Worm (Caenorhabditis elegans) whole organism, L2 larva: ENCODE measurements around the gene Y54G2A.16.

Source experiments
- C34F6.9 ChIP-seq: fragments of 150-350 bp; optimal IDR thresholded peaks from 2 replicates; lab custom pipeline; 2014; ENCODE audit warnings: missing biosample characterization, missing genetic modification characterization
- F13H6.1 ChIP-seq: sonication (generic microtip); optimal IDR thresholded peaks from 2 replicates; lab custom pipeline; 2016; ENCODE audit warnings: missing genetic modification characterization, missing compliant biosample characterization
- Y55F3AM.14 ChIP-seq: fragments of 200-800 bp; sonication (Bioruptor generic); optimal IDR thresholded peaks from 2 replicates; lab custom pipeline; 2018; ENCODE audit warnings: mild to moderate bottlenecking, missing genetic modification characterization, missing compliant biosample characterization
- ZK546.5 ChIP-seq: sonication (generic microtip); optimal IDR thresholded peaks from 2 replicates; lab custom pipeline; 2017; ENCODE audit warnings: missing biosample characterization, missing genetic modification characterization
- alr-1 ChIP-seq: fragments of 150-350 bp; optimal IDR thresholded peaks from 2 replicates; lab custom pipeline; 2014; ENCODE audit warnings: missing biosample characterization, missing genetic modification characterization
- aly-2 ChIP-seq: fragments of 150-350 bp; optimal IDR thresholded peaks from 2 replicates; lab custom pipeline; 2014; ENCODE audit warnings: missing biosample characterization, missing genetic modification characterization
- ama-1 ChIP-seq: fragments of 150-350 bp; optimal IDR thresholded peaks from 2 replicates; lab custom pipeline; 2018; ENCODE audit warnings: inconsistent platforms
- blmp-1 ChIP-seq: sonication (generic microtip); optimal IDR thresholded peaks from 2 replicates; lab custom pipeline; 2017; ENCODE audit warnings: missing genetic modification characterization, mild to moderate bottlenecking, missing compliant biosample characterization, antibody characterized with exemption, moderate library complexity; ENCODE audit not compliant: insufficient read depth
- ceh-16 ChIP-seq: fragments of 150-350 bp; optimal IDR thresholded peaks from 2 replicates; lab custom pipeline; 2014; ENCODE audit warnings: missing biosample characterization, missing genetic modification characterization
- ceh-82 ChIP-seq: fragments of 150-350 bp; optimal IDR thresholded peaks from 2 replicates; lab custom pipeline; 2014; ENCODE audit warnings: missing biosample characterization, missing genetic modification characterization
- crh-2 ChIP-seq: sonication (generic microtip); optimal IDR thresholded peaks from 2 replicates; lab custom pipeline; 2017; ENCODE audit warnings: missing biosample characterization, missing genetic modification characterization
- egl-27 ChIP-seq: sonication (generic microtip); optimal IDR thresholded peaks from 3 replicates; lab custom pipeline; 2017; ENCODE audit warnings: missing biosample characterization, missing genetic modification reagents, missing genetic modification characterization
- elt-1 ChIP-seq: fragments of 150-350 bp; optimal IDR thresholded peaks from 2 replicates; lab custom pipeline; 2014; ENCODE audit warnings: missing biosample characterization, missing genetic modification characterization
- elt-3 ChIP-seq: sonication (generic microtip); optimal IDR thresholded peaks from 2 replicates; lab custom pipeline; 2017; ENCODE audit warnings: missing biosample characterization, missing genetic modification characterization
- fos-1 ChIP-seq: fragments of 150-350 bp; optimal IDR thresholded peaks from 2 replicates; lab custom pipeline; 2014; ENCODE audit warnings: missing biosample characterization, missing genetic modification characterization
- lin-11 ChIP-seq: fragments of 150-350 bp; sonication (generic microtip); optimal IDR thresholded peaks from 2 replicates; lab custom pipeline; 2014; ENCODE audit warnings: missing biosample characterization, missing genetic modification characterization, inconsistent platforms, mixed read lengths
- lin-39 ChIP-seq: fragments of 150-350 bp; optimal IDR thresholded peaks from 2 replicates; lab custom pipeline; 2014; ENCODE audit warnings: missing biosample characterization, missing genetic modification reagents, missing genetic modification characterization
- mab-5 ChIP-seq: fragments of 150-350 bp; optimal IDR thresholded peaks from 2 replicates; lab custom pipeline; 2014; ENCODE audit warnings: missing biosample characterization, missing genetic modification characterization
- mdl-1 ChIP-seq, 2 experiments: fragments of 150-350 bp in 1 of 2; sonication (generic microtip) in 1 of 2; optimal IDR thresholded peaks; 2 replicates each; lab custom pipeline; 2017; ENCODE audit warnings: missing biosample characterization in 2 of 2, missing genetic modification characterization in 2 of 2
- nhr-11 ChIP-seq: fragments of 150-350 bp; optimal IDR thresholded peaks from 2 replicates; lab custom pipeline; 2014; ENCODE audit warnings: missing biosample characterization, missing genetic modification characterization
- nhr-12 ChIP-seq: fragments of 150-350 bp; optimal IDR thresholded peaks from 2 replicates; lab custom pipeline; 2014; ENCODE audit warnings: missing biosample characterization, missing genetic modification characterization
- nhr-129 ChIP-seq: fragments of 150-350 bp; optimal IDR thresholded peaks from 2 replicates; lab custom pipeline; 2014; ENCODE audit warnings: missing biosample characterization, missing genetic modification characterization
- nhr-21 ChIP-seq: fragments of 150-350 bp; optimal IDR thresholded peaks from 2 replicates; lab custom pipeline; 2014; ENCODE audit warnings: missing biosample characterization, missing genetic modification characterization
- nhr-23 ChIP-seq: fragments of 150-350 bp; optimal IDR thresholded peaks from 2 replicates; lab custom pipeline; 2014; ENCODE audit warnings: missing biosample characterization, missing genetic modification reagents, missing genetic modification characterization
- nhr-237 ChIP-seq: fragments of 150-350 bp; optimal IDR thresholded peaks from 2 replicates; lab custom pipeline; 2014; ENCODE audit warnings: missing biosample characterization, missing genetic modification characterization
- nhr-25 ChIP-seq: fragments of 150-350 bp; sonication (generic microtip); optimal IDR thresholded peaks from 3 replicates; lab custom pipeline; 2014; ENCODE audit warnings: missing biosample characterization, missing genetic modification characterization
- nhr-77 ChIP-seq: fragments of 150-350 bp; optimal IDR thresholded peaks from 2 replicates; lab custom pipeline; 2014; ENCODE audit warnings: missing biosample characterization, missing genetic modification characterization
- peb-1 ChIP-seq: fragments of 150-350 bp; optimal IDR thresholded peaks from 2 replicates; lab custom pipeline; 2014; ENCODE audit warnings: missing biosample characterization, missing genetic modification characterization
- sma-3 ChIP-seq: sonication (generic microtip); optimal IDR thresholded peaks from 2 replicates; lab custom pipeline; 2016; ENCODE audit warnings: missing genetic modification reagents, missing genetic modification characterization, missing compliant biosample characterization
- sma-9 ChIP-seq, 2 experiments: fragments of 150-350 bp in 1 of 2; sonication (generic microtip) in 1 of 2; optimal IDR thresholded peaks; 2 replicates each; lab custom pipeline; 2014 to 2016; ENCODE audit warnings: missing genetic modification characterization in 2 of 2, mild to moderate bottlenecking in 1 of 2, missing biosample characterization in 1 of 2, missing compliant biosample characterization in 1 of 2, missing genetic modification reagents in 1 of 2, moderate library complexity in 1 of 2
- snpc-4 ChIP-seq: fragments of 150-350 bp; optimal IDR thresholded peaks from 2 replicates; lab custom pipeline; 2014; ENCODE audit warnings: missing biosample characterization, missing genetic modification characterization
- unc-62 ChIP-seq: fragments of 150-350 bp; optimal IDR thresholded peaks from 2 replicates; lab custom pipeline; 2014; ENCODE audit warnings: missing biosample characterization, missing genetic modification reagents, missing genetic modification characterization
- ztf-4 ChIP-seq: fragments of 150-350 bp; optimal IDR thresholded peaks from 2 replicates; lab custom pipeline; 2014; ENCODE audit warnings: missing biosample characterization, missing genetic modification characterization

The Y54G2A.16 gene

ce11 chrIV:2825460-2826103 is 39.1 kb downstream of the Y54G2A.16 start:
- no peak for TF ChIP-seq sma-3 (GFP tag; lab: Kevin White, UChicago)
- TF ChIP-seq unc-62 (GFP tag; lab: Kevin White, UChicago), result no peak
- no peak for TF ChIP-seq crh-2 (tag; lab: Kevin White, UChicago)
- TF ChIP-seq ceh-16 (tag; lab: Kevin White, UChicago), result no peak
- TF ChIP-seq nhr-21 (tag; lab: Kevin White, UChicago), result no peak
- no peak for TF ChIP-seq mdl-1 (tag; optimal IDR thresholded peaks at IDR 0.05; lab: Kevin White, UChicago)
- no peak for TF ChIP-seq egl-27 (tag; lab: Kevin White, UChicago)
- TF ChIP-seq nhr-25, result no peak
- no peak for TF ChIP-seq lin-11 (tag; lab: Kevin White, UChicago)

ce11 chrIV:2823446-2823845 is 41.2 kb downstream of the Y54G2A.16 start, which contains the start of gene clec-80:
clec-80 (plus strand) TSS chrIV:2823746.
- no peak for TF ChIP-seq fos-1 (tag; lab: Kevin White, UChicago)
- no peak for TF ChIP-seq nhr-12 (tag; lab: Kevin White, UChicago)
- TF ChIP-seq ZK546.5, result no peak
- no peak for TF ChIP-seq crh-2 (tag; lab: Kevin White, UChicago)
- TF ChIP-seq nhr-77 (tag; lab: Kevin White, UChicago), result no peak
- no peak for TF ChIP-seq mab-5 (tag; lab: Kevin White, UChicago)
- TF ChIP-seq nhr-23, result no peak
- no peak for TF ChIP-seq elt-3
- no peak for TF ChIP-seq sma-9 (GFP tag; optimal IDR thresholded peaks at IDR 0.05; lab: Kevin White, UChicago)
- TF ChIP-seq sma-9 (tag; optimal IDR thresholded peaks at IDR 0.05; lab: Kevin White, UChicago), result no peak
- TF ChIP-seq aly-2 (tag; lab: Kevin White, UChicago), result no peak
- TF ChIP-seq lin-39 (tag; lab: Kevin White, UChicago), result no peak
- no peak for TF ChIP-seq peb-1 (tag; lab: Kevin White, UChicago)
- no peak for TF ChIP-seq egl-27 (tag; lab: Kevin White, UChicago)
- TF ChIP-seq ceh-82 (tag; lab: Kevin White, UChicago), result no peak

ce11 chrIV:2820408-2820807 is 44.2 kb downstream of the Y54G2A.16 start, which contains the start of gene Y54G2A.37:
Y54G2A.37 (plus strand) TSS chrIV:2820708.
- no peak for TF ChIP-seq unc-62 (GFP tag; lab: Kevin White, UChicago)

- TF ChIP-seq sma-9 (GFP tag; optimal IDR thresholded peaks at IDR 0.05; lab: Kevin White, UChicago), result no peak
- TF ChIP-seq sma-9 (tag; optimal IDR thresholded peaks at IDR 0.05; lab: Kevin White, UChicago), result no peak
- no peak for TF ChIP-seq egl-27 (tag; lab: Kevin White, UChicago)
- TF ChIP-seq nhr-25, result no peak
- no peak for TF ChIP-seq ztf-4 (tag; lab: Kevin White, UChicago)
- no peak for TF ChIP-seq elt-3
- TF ChIP-seq mab-5 (tag; lab: Kevin White, UChicago), result no peak
- TF ChIP-seq lin-39 (tag; lab: Kevin White, UChicago), result no peak
- TF ChIP-seq ama-1 (lab: Kevin White, UChicago), result no peak
- TF ChIP-seq elt-1, result no peak
- TF ChIP-seq lin-11 (tag; lab: Kevin White, UChicago), result no peak
- no peak for TF ChIP-seq F13H6.1 (tag; lab: Kevin White, UChicago)
- TF ChIP-seq blmp-1 (tag; lab: Kevin White, UChicago), result no peak
- no peak for TF ChIP-seq snpc-4
- TF ChIP-seq, all 48 proteins: peak for 0
Observed at ce11 chrIV:2819633-2820032, 45.0 kb downstream of the Y54G2A.16 start, which contains the start of gene Y54G2A.13. Y54G2A.13 (minus strand) TSS chrIV:2819733.

ce11 chrIV:2817038-2817437 is 47.6 kb downstream of the Y54G2A.16 start:
- no peak for TF ChIP-seq nhr-11 (tag; lab: Kevin White, UChicago)
- TF ChIP-seq nhr-237, result no peak
- TF ChIP-seq C34F6.9, result no peak
- no peak for TF ChIP-seq ceh-82 (tag; lab: Kevin White, UChicago)
- TF ChIP-seq fos-1 (tag; lab: Kevin White, UChicago), result no peak
- TF ChIP-seq Y55F3AM.14 (GFP tag; lab: Kevin White, UChicago), result no peak
- TF ChIP-seq ceh-16 (tag; lab: Kevin White, UChicago), result no peak
- no peak for TF ChIP-seq alr-1
- no peak for TF ChIP-seq nhr-129 (tag; lab: Kevin White, UChicago)
